Fruit fly (Drosophila melanogaster) whole organism, embryonic: ENCODE results near the gene CG11655.

Experiments
- Ada2b ChIP-seq: fragments of 200-800 bp; sonication (Bioruptor generic); IDR thresholded peaks from 2 replicates; pipeline ENCODE4 v1.3.6; 2022; ENCODE audit warnings: missing biosample characterization, missing genetic modification characterization
- Awh ChIP-seq: fragments of 200-800 bp; sonication (Bioruptor generic); IDR thresholded peaks from 2 replicates; pipeline ENCODE4, ENCODE4 v1.3.6; 2022; ENCODE audit warnings: missing biosample characterization, missing genetic modification characterization
- CG1024 ChIP-seq: fragments of 200-800 bp; sonication (Bioruptor generic); IDR thresholded peaks from 2 replicates; pipeline ENCODE4 v1.3.6; 2022; ENCODE audit warnings: missing biosample characterization, missing genetic modification characterization
- CG11247 ChIP-seq: fragments of 200-800 bp; sonication (Bioruptor generic); IDR thresholded peaks from 2 replicates; pipeline ENCODE4 v1.3.6; 2022; ENCODE audit warnings: missing biosample characterization, missing genetic modification characterization
- CG11504 ChIP-seq: fragments of 200-800 bp; sonication (Bioruptor generic); optimal IDR thresholded peaks from 3 replicates; lab custom pipeline; 2019; ENCODE audit warnings: missing biosample characterization, mild to moderate bottlenecking, missing genetic modification characterization, moderate library complexity
- CG12659 ChIP-seq: fragments of 200-800 bp; sonication (Bioruptor generic); optimal IDR thresholded peaks from 3 replicates; lab custom pipeline; 2017; ENCODE audit warnings: mild to moderate bottlenecking, missing biosample characterization, missing genetic modification reagents, missing genetic modification characterization
- CG13624 ChIP-seq: fragments of 200-800 bp; sonication (Bioruptor generic); optimal IDR thresholded peaks from 2 replicates; lab custom pipeline; 2016; ENCODE audit warnings: missing biosample characterization, missing genetic modification characterization
- CG15011 ChIP-seq: fragments of 200-800 bp; sonication (Bioruptor generic); optimal IDR thresholded peaks from 3 replicates; lab custom pipeline; 2018; ENCODE audit warnings: missing biosample characterization, mild to moderate bottlenecking, missing genetic modification characterization
- CG17359 ChIP-seq: fragments of 200-800 bp; sonication (Bioruptor generic); optimal IDR thresholded peaks from 3 replicates; lab custom pipeline; 2018; ENCODE audit warnings: missing biosample characterization, mild to moderate bottlenecking, missing genetic modification characterization, moderate library complexity
- CG17568 ChIP-seq: fragments of 200-800 bp; sonication (Bioruptor generic); optimal IDR thresholded peaks from 2 replicates; lab custom pipeline; 2018; ENCODE audit warnings: missing biosample characterization, mild to moderate bottlenecking, missing genetic modification characterization, moderate library complexity
- CG2116 ChIP-seq: fragments of 200-800 bp; sonication (Bioruptor generic); optimal IDR thresholded peaks from 3 replicates; lab custom pipeline; 2018; ENCODE audit warnings: missing biosample characterization, mild to moderate bottlenecking, missing genetic modification characterization
- CG2120 ChIP-seq: fragments of 200-800 bp; sonication (Bioruptor generic); optimal IDR thresholded peaks from 3 replicates; lab custom pipeline; 2016; ENCODE audit warnings: missing biosample characterization, missing genetic modification characterization
- CG31365 ChIP-seq: fragments of 200-800 bp; sonication (Bioruptor generic); optimal IDR thresholded peaks from 2 replicates; lab custom pipeline; 2018; ENCODE audit warnings: missing biosample characterization, mild to moderate bottlenecking, missing genetic modification characterization
- CG31388 ChIP-seq: fragments of 200-800 bp; sonication (Bioruptor generic); optimal IDR thresholded peaks from 2 replicates; lab custom pipeline; 2016; ENCODE audit warnings: missing biosample characterization, missing genetic modification characterization
- CG4282 ChIP-seq: fragments of 200-800 bp; sonication (Bioruptor generic); optimal IDR thresholded peaks from 2 replicates; lab custom pipeline; 2016; ENCODE audit warnings: missing biosample characterization, missing genetic modification characterization
- CG6175 ChIP-seq: fragments of 200-800 bp; sonication (Bioruptor generic); IDR thresholded peaks from 3 replicates; pipeline ENCODE4 v1.3.6; 2022; ENCODE audit warnings: missing biosample characterization, missing genetic modification characterization
- CG6791 ChIP-seq: fragments of 200-800 bp; sonication (Bioruptor generic); IDR thresholded peaks from 3 replicates; pipeline ENCODE4 v1.3.6; 2022; ENCODE audit warnings: missing biosample characterization, missing genetic modification characterization; ENCODE audit not compliant: partially characterized antibody
- CG6854 ChIP-seq: fragments of 200-800 bp; sonication (Bioruptor generic); optimal IDR thresholded peaks from 3 replicates; lab custom pipeline; 2017; ENCODE audit warnings: missing biosample characterization, mild to moderate bottlenecking, missing genetic modification characterization
- CG7839 ChIP-seq: fragments of 200-800 bp; sonication (Bioruptor generic); optimal IDR thresholded peaks from 3 replicates; lab custom pipeline; 2018; ENCODE audit warnings: missing biosample characterization, mild to moderate bottlenecking, missing genetic modification characterization, moderate library complexity
- CG9437 ChIP-seq: fragments of 200-800 bp; sonication (Bioruptor generic); optimal IDR thresholded peaks from 2 replicates; lab custom pipeline; 2018; ENCODE audit warnings: missing biosample characterization, mild to moderate bottlenecking, missing genetic modification characterization
- CHES-1-like ChIP-seq: fragments of 200-800 bp; sonication (Bioruptor generic); optimal IDR thresholded peaks from 2 replicates; lab custom pipeline; 2016; ENCODE audit warnings: missing biosample characterization, missing genetic modification characterization
- CoRest ChIP-seq: fragments of 200-800 bp; sonication (Bioruptor generic); optimal IDR thresholded peaks from 3 replicates; lab custom pipeline; 2018; ENCODE audit warnings: missing biosample characterization, mild to moderate bottlenecking, missing genetic modification characterization, moderate library complexity
- Dp ChIP-seq: fragments of 200-800 bp; sonication (Bioruptor generic); optimal IDR thresholded peaks from 2 replicates; lab custom pipeline; 2018; ENCODE audit warnings: missing biosample characterization, mild to moderate bottlenecking, missing genetic modification characterization, moderate library complexity
- Fer1 ChIP-seq: fragments of 200-800 bp; sonication (Bioruptor generic); optimal IDR thresholded peaks from 2 replicates; lab custom pipeline; 2017; ENCODE audit warnings: missing biosample characterization, mild to moderate bottlenecking, missing genetic modification characterization
- HLH54F ChIP-seq: fragments of 200-800 bp; sonication (Bioruptor generic); optimal IDR thresholded peaks from 3 replicates; lab custom pipeline; 2016; ENCODE audit warnings: missing biosample characterization, missing genetic modification characterization
- HmgZ ChIP-seq: fragments of 200-800 bp; sonication (Bioruptor generic); optimal IDR thresholded peaks from 2 replicates; lab custom pipeline; 2018; ENCODE audit warnings: missing biosample characterization, mild to moderate bottlenecking, missing genetic modification characterization
- Pdp1 ChIP-seq, 2 experiments: fragments of 200-800 bp; sonication (Bioruptor generic); optimal IDR thresholded peaks; 3 replicates each; lab custom pipeline; 2016; ENCODE audit warnings: missing biosample characterization in 2 of 2, missing genetic modification characterization in 2 of 2, mild to moderate bottlenecking in 1 of 2, moderate library complexity in 1 of 2
- Ravus ChIP-seq: fragments of 200-800 bp; sonication (Bioruptor generic); IDR thresholded peaks from 2 replicates; pipeline ENCODE4 v1.3.6; 2022; ENCODE audit warnings: missing biosample characterization, missing genetic modification characterization
- Scr ChIP-seq: fragments of 200-800 bp; sonication (Bioruptor generic); IDR thresholded peaks from 2 replicates; pipeline ENCODE4 v1.3.6; 2022; ENCODE audit warnings: missing biosample characterization, missing genetic modification characterization; ENCODE audit not compliant: partially characterized antibody
- Trl ChIP-seq, 3 experiments: fragments of >200 bp in 2 of 3; fragments of 200-800 bp in 1 of 3; sonication (Bioruptor generic) in 1 of 3; optimal IDR thresholded peaks; 2 replicates in 1 of 3; 3 replicates in 2 of 3; lab custom pipeline; 2016 to 2017; ENCODE audit warnings: missing biosample characterization in 1 of 3, missing genetic modification characterization in 1 of 3
- ash1 ChIP-seq: fragments of 200-800 bp; sonication (Bioruptor generic); optimal IDR thresholded peaks from 2 replicates; lab custom pipeline; 2018; ENCODE audit warnings: missing biosample characterization, mild to moderate bottlenecking, missing genetic modification characterization
- bigmax ChIP-seq: fragments of 200-800 bp; sonication (Bioruptor generic); optimal IDR thresholded peaks from 2 replicates; lab custom pipeline; 2018; ENCODE audit warnings: missing biosample characterization, mild to moderate bottlenecking, missing genetic modification characterization
- ci ChIP-seq: fragments of 200-800 bp; sonication (Bioruptor generic); IDR thresholded peaks from 3 replicates; pipeline ENCODE4 v1.3.6; 2022; ENCODE audit warnings: missing biosample characterization, missing genetic modification characterization
- corto ChIP-seq: fragments of 200-800 bp; sonication (Bioruptor generic); optimal IDR thresholded peaks from 2 replicates; lab custom pipeline; 2016; ENCODE audit warnings: missing biosample characterization, mild to moderate bottlenecking, missing genetic modification characterization, moderate library complexity
- da ChIP-seq: fragments of 200-800 bp; sonication (Bioruptor generic); optimal IDR thresholded peaks from 2 replicates; lab custom pipeline; 2016; ENCODE audit warnings: missing biosample characterization, missing genetic modification characterization
- dan ChIP-seq: fragments of 200-800 bp; sonication (Bioruptor generic); IDR thresholded peaks from 2 replicates; pipeline ENCODE4 v1.3.6; 2022; ENCODE audit warnings: missing biosample characterization, missing genetic modification characterization
- dpn ChIP-seq, 2 experiments: fragments of 200-800 bp; sonication (Bioruptor generic); optimal IDR thresholded peaks; 3 replicates each; lab custom pipeline; 2016; ENCODE audit warnings: missing biosample characterization in 2 of 2, missing genetic modification characterization in 2 of 2
- dysf ChIP-seq: fragments of 200-800 bp; sonication (Bioruptor generic); IDR thresholded peaks from 3 replicates; pipeline ENCODE4 v1.3.6; 2022; ENCODE audit warnings: missing biosample characterization, missing genetic modification characterization
- h ChIP-seq: fragments of >200 bp; optimal IDR thresholded peaks from 2 replicates; lab custom pipeline; 2017
- knrl ChIP-seq: fragments of 200-800 bp; sonication (Bioruptor generic); IDR thresholded peaks from 3 replicates; pipeline ENCODE4 v1.3.6; 2022; ENCODE audit warnings: missing biosample characterization, missing genetic modification characterization; ENCODE audit not compliant: partially characterized antibody
- lov ChIP-seq, 2 experiments: fragments of 200-800 bp in 1 of 2; fragments of >200 bp in 1 of 2; sonication (Bioruptor generic) in 1 of 2; IDR thresholded peaks in 1 of 2; optimal IDR thresholded peaks in 1 of 2; 2 replicates in 1 of 2; 3 replicates in 1 of 2; pipeline versions ENCODE4 v1.3.6 to Lab custom; 2017 to 2022; ENCODE audit warnings: missing biosample characterization in 1 of 2, missing genetic modification characterization in 1 of 2
- mam ChIP-seq: fragments of 200-800 bp; sonication (Bioruptor generic); optimal IDR thresholded peaks from 3 replicates; lab custom pipeline; 2016; ENCODE audit warnings: missing biosample characterization, missing genetic modification characterization
- org-1 ChIP-seq: fragments of 200-800 bp; sonication (Bioruptor generic); optimal IDR thresholded peaks from 2 replicates; lab custom pipeline; 2017; ENCODE audit warnings: missing biosample characterization, missing genetic modification characterization
- pho ChIP-seq: fragments of 200-800 bp; sonication (Bioruptor generic); optimal IDR thresholded peaks from 2 replicates; lab custom pipeline; 2016; ENCODE audit warnings: missing biosample characterization, missing genetic modification characterization
- schlank ChIP-seq: fragments of 200-800 bp; sonication (Bioruptor generic); optimal IDR thresholded peaks from 2 replicates; lab custom pipeline; 2018; ENCODE audit warnings: missing biosample characterization, mild to moderate bottlenecking, missing genetic modification characterization
- tin ChIP-seq: fragments of 200-800 bp; sonication (Bioruptor generic); optimal IDR thresholded peaks from 3 replicates; lab custom pipeline; 2016; ENCODE audit warnings: missing biosample characterization, missing genetic modification characterization
- zen ChIP-seq: fragments of 200-800 bp; sonication (Bioruptor generic); optimal IDR thresholded peaks from 3 replicates; lab custom pipeline; 2018; ENCODE audit warnings: missing biosample characterization, mild to moderate bottlenecking, missing genetic modification characterization, moderate library complexity
- zen2 ChIP-seq: fragments of 200-800 bp; sonication (Bioruptor generic); IDR thresholded peaks from 3 replicates; pipeline ENCODE4 v1.3.6; 2022; ENCODE audit warnings: missing biosample characterization, missing genetic modification characterization; ENCODE audit not compliant: partially characterized antibody

CG11655 gene

DNA sequence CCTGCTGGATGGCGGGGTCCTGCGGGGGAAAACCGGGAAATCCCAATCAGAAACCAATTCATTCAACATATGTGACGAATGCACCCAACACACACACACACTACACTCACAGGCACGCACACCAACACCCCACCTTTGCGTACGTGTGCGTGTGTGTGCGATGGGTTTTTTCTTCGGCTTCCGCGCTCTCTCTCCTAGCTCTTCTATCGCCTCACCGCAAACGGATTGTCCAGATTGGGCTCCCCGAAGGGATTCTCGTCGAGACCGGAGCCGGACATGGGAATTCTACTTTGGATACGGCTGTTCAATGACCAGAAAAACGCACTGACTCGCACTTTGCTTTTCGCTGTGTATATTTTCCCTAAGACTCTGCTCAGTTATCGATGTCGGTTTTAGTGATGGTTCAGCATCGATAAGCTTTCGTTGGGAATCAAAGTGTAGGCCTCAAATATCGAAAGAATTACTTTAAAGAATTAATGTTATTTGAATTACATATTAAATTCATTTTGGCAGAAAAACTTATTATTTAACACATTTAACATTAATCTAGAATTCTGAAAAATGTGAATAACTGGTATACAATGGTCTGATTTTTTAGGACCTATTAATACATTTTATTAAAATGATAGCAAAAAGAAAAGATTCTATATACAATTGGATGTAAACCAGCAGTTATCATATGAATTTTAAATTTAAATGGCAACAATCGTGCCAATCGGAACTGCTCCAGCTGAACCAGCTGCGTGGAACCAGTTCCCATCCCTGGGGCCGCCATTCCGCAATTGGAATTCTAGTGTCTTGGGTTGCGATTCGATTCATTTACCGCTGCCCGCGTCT is 3.6 kb upstream of the CG11655 start, which contains the start of the genes Scamp and Ahcy (continued):
- TF ChIP-seq CG2120 (GFP tag; lab: Kevin White, UChicago) (peak; percentile 37), Pdp1 (GFP tag; optimal IDR thresholded peaks at IDR 0.05; lab: Kevin White, UChicago) (no peak), CG11247 (GFP tag; lab: Robert Waterston, UW) (no peak), dysf (GFP tag; lab: Robert Waterston, UW) (no peak), Scr (peak; percentile 68), Ada2b (GFP tag; lab: Robert Waterston, UW) (no peak), CG31388 (no peak), CG13624 (GFP tag; lab: Kevin White, UChicago) (no peak), CG4282 (GFP tag; lab: Kevin White, UChicago) (no peak), CG17568 (GFP tag; lab: Kevin White, UChicago) (no peak), pho (GFP tag; lab: Kevin White, UChicago) (peak; percentile 4), CG15011 (no peak), lov (optimal IDR thresholded peaks at IDR 0.05; lab: Kevin White, UChicago) (no peak), lov (GFP tag; IDR thresholded peaks at IDR 0.05; lab: Robert Waterston, UW) (no peak), h (lab: Kevin White, UChicago) (no peak), Fer1 (GFP tag; lab: Kevin White, UChicago) (no peak), CG9437 (GFP tag; lab: Kevin White, UChicago) (peak; percentile 14), CG31365 (tag; lab: Kevin White, UChicago) (no peak), CG17359 (tag; lab: Kevin White, UChicago) (no peak), Awh (GFP tag; lab: Robert Waterston, UW) (no peak), Ravus (GFP tag; lab: Robert Waterston, UW) (no peak), ash1 (no peak), knrl (GFP tag; lab: Robert Waterston, UW) (peak; percentile 63; the same call in 2 of the 3 replicates), Dp (GFP tag; lab: Kevin White, UChicago) (peak; percentile 50), HLH54F (GFP tag; lab: Kevin White, UChicago) (no peak), HmgZ (tag; lab: Kevin White, UChicago) (no peak), Trl (optimal IDR thresholded peaks at IDR 0.05; lab: Kevin White, UChicago) (peak; percentile 11 to 35), Trl (GFP tag; optimal IDR thresholded peaks at IDR 0.05; lab: Kevin White, UChicago) (no peak), CG12659 (GFP tag; lab: Kevin White, UChicago) (peak; percentile 55), CG6854 (no peak), ci (no peak), mam (GFP tag; lab: Kevin White, UChicago) (no peak), zen (no peak), schlank (tag; lab: Kevin White, UChicago) (no peak), CG6791 (GFP tag; lab: Robert Waterston, UW) (0 out of 3 replicates have a peak, but pooled peaks have one; percentile 30), CG11504 (tag; lab: Kevin White, UChicago) (peak; percentile 45), corto (no peak), dan (GFP tag; lab: Robert Waterston, UW) (no peak), CoRest (tag; lab: Kevin White, UChicago) (peak; percentile 35), CG2116 (GFP tag; lab: Kevin White, UChicago) (peak; percentile 77), da (no peak), CG6175 (GFP tag; lab: Robert Waterston, UW) (no peak), CG1024 (GFP tag; lab: Robert Waterston, UW) (no peak), bigmax (GFP tag; lab: Kevin White, UChicago) (no peak), zen2 (GFP tag; lab: Robert Waterston, UW) (no peak), CHES-1-like (GFP tag; lab: Kevin White, UChicago) (no peak), dpn (GFP tag; optimal IDR thresholded peaks at IDR 0.05; lab: Kevin White, UChicago) (no peak), org-1 (GFP tag; lab: Kevin White, UChicago) (no peak), tin (GFP tag; lab: Kevin White, UChicago) (no peak), CG7839 (no peak)
